Fruit fly (Drosophila melanogaster) whole organism, pupa: ENCODE measurements around the gene CG13926.

ENCODE experiments used
- CG10348 ChIP-seq: fragments of 200-800 bp; sonication (Bioruptor generic); IDR thresholded peaks from 2 replicates; pipeline ENCODE4 v1.3.6; 2022; ENCODE audit warnings: missing biosample characterization, missing genetic modification characterization
- CG12605 ChIP-seq: fragments of 200-800 bp; sonication (Bioruptor generic); IDR thresholded peaks from 2 replicates; pipeline ENCODE4 v1.3.6; 2022; ENCODE audit warnings: missing biosample characterization, missing genetic modification characterization
- CG13204 ChIP-seq: fragments of 200-800 bp; sonication (Bioruptor generic); optimal IDR thresholded peaks from 2 replicates; lab custom pipeline; 2018; ENCODE audit warnings: missing biosample characterization, mild to moderate bottlenecking, missing genetic modification characterization, moderate library complexity
- CG14655 ChIP-seq: fragments of 200-800 bp; sonication (Bioruptor generic); optimal IDR thresholded peaks from 3 replicates; lab custom pipeline; 2017; ENCODE audit warnings: mild to moderate bottlenecking, missing biosample characterization, missing genetic modification reagents, missing genetic modification characterization
- CG15710 ChIP-seq: fragments of 200-800 bp; sonication (Bioruptor generic); optimal IDR thresholded peaks from 2 replicates; lab custom pipeline; 2018; ENCODE audit warnings: missing biosample characterization, mild to moderate bottlenecking, missing genetic modification characterization, moderate library complexity
- CG17806 ChIP-seq: fragments of 200-800 bp; sonication (Bioruptor generic); optimal IDR thresholded peaks from 2 replicates; lab custom pipeline; 2018; ENCODE audit warnings: missing biosample characterization, mild to moderate bottlenecking, missing genetic modification characterization, moderate library complexity
- CG32121 ChIP-seq: fragments of 200-800 bp; sonication (Bioruptor generic); IDR thresholded peaks from 2 replicates; pipeline ENCODE4 v1.3.6; 2022; ENCODE audit warnings: missing biosample characterization, missing genetic modification characterization
- CG34367 ChIP-seq: fragments of 200-800 bp; sonication (Bioruptor generic); optimal IDR thresholded peaks from 2 replicates; lab custom pipeline; 2018; ENCODE audit warnings: missing biosample characterization, mild to moderate bottlenecking, missing genetic modification characterization
- CG4496 ChIP-seq: fragments of 200-800 bp; sonication (Bioruptor generic); IDR thresholded peaks from 3 replicates; pipeline ENCODE4 v1.3.6; 2022; ENCODE audit warnings: missing biosample characterization, missing genetic modification characterization
- CG8159 ChIP-seq: fragments of 200-800 bp; sonication (Bioruptor generic); optimal IDR thresholded peaks from 3 replicates; lab custom pipeline; 2018; ENCODE audit warnings: missing biosample characterization, mild to moderate bottlenecking, missing genetic modification characterization, moderate library complexity
- CG8301 ChIP-seq: fragments of 200-800 bp; sonication (Bioruptor generic); optimal IDR thresholded peaks from 2 replicates; lab custom pipeline; 2018; ENCODE audit warnings: missing biosample characterization, mild to moderate bottlenecking, missing genetic modification characterization
- CG9948 ChIP-seq: fragments of 200-800 bp; sonication (Bioruptor generic); optimal IDR thresholded peaks from 2 replicates; lab custom pipeline; 2018; ENCODE audit warnings: missing biosample characterization, mild to moderate bottlenecking, missing genetic modification characterization, moderate library complexity
- D1 ChIP-seq: fragments of 200-800 bp; sonication (Bioruptor generic); optimal IDR thresholded peaks from 2 replicates; lab custom pipeline; 2018; ENCODE audit warnings: missing biosample characterization, mild to moderate bottlenecking, missing genetic modification characterization, moderate library complexity
- EcR ChIP-seq: fragments of 200-800 bp; sonication (Bioruptor generic); optimal IDR thresholded peaks from 3 replicates; lab custom pipeline; 2019; ENCODE audit warnings: missing biosample characterization, missing genetic modification characterization, mild to moderate bottlenecking, moderate library complexity, missing genetic modification reagents
- Ets98B ChIP-seq: fragments of 200-800 bp; sonication (Bioruptor generic); IDR thresholded peaks from 2 replicates; pipeline ENCODE4 v1.3.6; 2022; ENCODE audit warnings: missing biosample characterization, missing genetic modification characterization
- Pif1A ChIP-seq: fragments of 200-800 bp; sonication (Bioruptor generic); optimal IDR thresholded peaks from 3 replicates; lab custom pipeline; 2016; ENCODE audit warnings: missing biosample characterization, missing genetic modification characterization
- Pif1B ChIP-seq: fragments of 200-800 bp; sonication (Bioruptor generic); optimal IDR thresholded peaks from 3 replicates; lab custom pipeline; 2016; ENCODE audit warnings: missing biosample characterization, missing genetic modification characterization
- Snoo ChIP-seq: fragments of 200-800 bp; sonication (Bioruptor generic); optimal IDR thresholded peaks from 3 replicates; lab custom pipeline; 2017; ENCODE audit warnings: missing biosample characterization, mild to moderate bottlenecking, missing genetic modification characterization, inconsistent platforms
- fd96Ca ChIP-seq: fragments of 200-800 bp; sonication (Bioruptor generic); IDR thresholded peaks from 3 replicates; pipeline ENCODE4 v1.3.6; 2022; ENCODE audit warnings: missing biosample characterization, missing genetic modification characterization
- gl ChIP-seq: fragments of 200-800 bp; sonication (Bioruptor generic); optimal IDR thresholded peaks from 2 replicates; lab custom pipeline; 2018; ENCODE audit warnings: missing biosample characterization, mild to moderate bottlenecking, missing genetic modification characterization
- rn ChIP-seq: fragments of 200-800 bp; sonication (Bioruptor generic); IDR thresholded peaks from 2 replicates; pipeline ENCODE4 v1.3.6; 2022; ENCODE audit warnings: missing biosample characterization, missing genetic modification characterization

CG13926 gene

DNA sequence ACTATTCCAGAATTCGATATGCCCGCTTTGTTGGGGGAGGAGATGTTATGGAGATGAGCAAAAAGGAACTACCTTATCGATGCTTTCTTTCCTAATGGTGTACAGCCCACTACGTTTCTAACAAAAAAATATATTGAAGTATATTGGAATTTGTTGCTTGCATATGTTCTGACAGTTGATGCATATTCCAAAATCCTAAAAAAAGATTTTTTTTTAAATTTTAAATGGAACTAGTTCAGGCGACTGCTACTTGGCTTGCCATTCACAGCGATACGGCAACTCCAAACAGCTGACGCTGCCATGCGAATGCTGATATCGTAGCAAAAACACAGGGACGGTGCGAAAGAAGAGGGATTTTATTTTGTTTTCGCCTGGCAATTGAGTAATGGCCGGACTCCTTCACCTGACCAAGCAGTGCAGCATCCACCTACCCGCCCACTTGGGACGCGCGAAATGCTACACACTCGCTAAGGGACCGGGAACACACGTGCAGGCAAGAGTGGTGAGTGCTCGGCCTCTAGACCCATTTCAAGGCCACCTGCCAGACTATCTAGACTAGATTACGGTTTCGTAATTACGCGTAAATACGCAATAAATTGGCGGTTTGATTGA is at the start of gene CG13926, which contains the start of the genes ABCB7 and CG33230:
Gene CG13926, minus strand, starts transcription at position 43 of the 612 bp plus-strand sequence.
Gene ABCB7, plus strand, starts transcription at position 299 of the 612 bp plus-strand sequence.
Gene CG33230, plus strand, starts transcription at position 299 of the 612 bp plus-strand sequence.
- TF ChIP-seq Ets98B (GFP tag; lab: Robert Waterston, UW) (0 out of 2 replicates have a peak, but pooled peaks have one; percentile 17), CG15710 (tag; lab: Kevin White, UChicago) (peak; percentile 6), CG8159 (tag; lab: Kevin White, UChicago) (peak; percentile 23), CG34367 (tag; lab: Kevin White, UChicago) (no peak)

dm6 chr3L:1667423-1667822 is 49.5 kb upstream of the CG13926 start:
- TF ChIP-seq CG10348: no peak
- TF ChIP-seq CG14655 (GFP tag; lab: Kevin White, UChicago): no peak
- no peak for TF ChIP-seq Pif1A (GFP tag; lab: Kevin White, UChicago)
- TF ChIP-seq D1 (tag; lab: Kevin White, UChicago): no peak
- no peak for TF ChIP-seq CG12605 (GFP tag; lab: Robert Waterston, UW)
- TF ChIP-seq EcR (GFP tag; lab: Kevin White, UChicago): no peak
- TF ChIP-seq rn (GFP tag; lab: Robert Waterston, UW): no peak
- TF ChIP-seq CG8159 (tag; lab: Kevin White, UChicago): no peak
- no peak for TF ChIP-seq CG17806 (tag; lab: Kevin White, UChicago)
- no peak for TF ChIP-seq fd96Ca (GFP tag; lab: Robert Waterston, UW)
- no peak for TF ChIP-seq CG34367 (tag; lab: Kevin White, UChicago)
- TF ChIP-seq Snoo (tag; lab: Kevin White, UChicago): no peak
- no peak for TF ChIP-seq CG8301 (tag; lab: Kevin White, UChicago)
- no peak for TF ChIP-seq CG15710 (tag; lab: Kevin White, UChicago)
- TF ChIP-seq CG9948 (tag; lab: Kevin White, UChicago): no peak
- TF ChIP-seq CG13204 (GFP tag; lab: Kevin White, UChicago): no peak

DNA sequence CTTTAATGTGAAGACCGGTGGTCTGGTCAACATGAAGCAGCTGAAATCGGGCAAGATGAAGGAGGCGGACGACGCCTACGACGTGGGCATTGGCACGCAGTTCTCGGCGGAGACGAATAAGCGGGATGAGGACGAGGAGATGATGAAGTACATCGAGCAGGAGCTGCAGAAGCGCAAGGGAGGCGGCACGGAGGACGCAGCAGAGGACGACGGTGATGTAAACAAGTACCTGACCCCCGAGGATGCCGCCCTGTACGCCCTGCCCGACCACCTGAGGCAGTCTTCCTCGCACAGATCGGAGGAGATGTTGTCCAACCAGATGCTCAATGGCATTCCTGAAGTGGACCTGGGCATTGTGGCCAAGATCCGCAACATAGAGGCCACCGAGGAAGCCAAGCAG is 47.6 kb upstream of the CG13926 start:
- no peak for TF ChIP-seq CG12605 (GFP tag; lab: Robert Waterston, UW)
- TF ChIP-seq Pif1A (GFP tag; lab: Kevin White, UChicago): no peak
- TF ChIP-seq CG34367 (tag; lab: Kevin White, UChicago): no peak
- no peak for TF ChIP-seq CG17806 (tag; lab: Kevin White, UChicago)
- TF ChIP-seq EcR (GFP tag; lab: Kevin White, UChicago): no peak
- no peak for TF ChIP-seq CG32121 (GFP tag; lab: Robert Waterston, UW)
- TF ChIP-seq CG8159 (tag; lab: Kevin White, UChicago): no peak
- no peak for TF ChIP-seq Ets98B (GFP tag; lab: Robert Waterston, UW)
- no peak for TF ChIP-seq CG15710 (tag; lab: Kevin White, UChicago)
- no peak for TF ChIP-seq D1 (tag; lab: Kevin White, UChicago)
- TF ChIP-seq CG9948 (tag; lab: Kevin White, UChicago): no peak
- TF ChIP-seq, all 21 proteins: peak for 0

- no peak for TF ChIP-seq Snoo (tag; lab: Kevin White, UChicago)
- TF ChIP-seq CG15710 (tag; lab: Kevin White, UChicago): no peak
- TF ChIP-seq CG4496 (GFP tag; lab: Robert Waterston, UW): no peak
- no peak for TF ChIP-seq CG13204 (GFP tag; lab: Kevin White, UChicago)
- no peak for TF ChIP-seq EcR (GFP tag; lab: Kevin White, UChicago)
- TF ChIP-seq rn (GFP tag; lab: Robert Waterston, UW): no peak
- TF ChIP-seq CG8159 (tag; lab: Kevin White, UChicago): no peak
- no peak for TF ChIP-seq CG34367 (tag; lab: Kevin White, UChicago)
- TF ChIP-seq CG10348: no peak
- no peak for TF ChIP-seq gl
- TF ChIP-seq CG8301 (tag; lab: Kevin White, UChicago): no peak
- TF ChIP-seq Pif1A (GFP tag; lab: Kevin White, UChicago): no peak
- no peak for TF ChIP-seq fd96Ca (GFP tag; lab: Robert Waterston, UW)
- TF ChIP-seq CG9948 (tag; lab: Kevin White, UChicago): no peak
Observed at dm6 chr3L:1664876-1665275, 46.9 kb upstream of the CG13926 start, which contains the start of the genes Srrm234 and CG7974. Gene Srrm234 (minus strand): TSS chr3L:1665064. Gene CG7974 (plus strand): TSS chr3L:1665138.

- 0 out of 3 replicates have a peak, but pooled peaks have one; percentile 17 for TF ChIP-seq fd96Ca (GFP tag; lab: Robert Waterston, UW)
- TF ChIP-seq CG10348: no peak
Observed at dm6 chr3L:1664205-1664604, 46.2 kb upstream of the CG13926 start.

DNA sequence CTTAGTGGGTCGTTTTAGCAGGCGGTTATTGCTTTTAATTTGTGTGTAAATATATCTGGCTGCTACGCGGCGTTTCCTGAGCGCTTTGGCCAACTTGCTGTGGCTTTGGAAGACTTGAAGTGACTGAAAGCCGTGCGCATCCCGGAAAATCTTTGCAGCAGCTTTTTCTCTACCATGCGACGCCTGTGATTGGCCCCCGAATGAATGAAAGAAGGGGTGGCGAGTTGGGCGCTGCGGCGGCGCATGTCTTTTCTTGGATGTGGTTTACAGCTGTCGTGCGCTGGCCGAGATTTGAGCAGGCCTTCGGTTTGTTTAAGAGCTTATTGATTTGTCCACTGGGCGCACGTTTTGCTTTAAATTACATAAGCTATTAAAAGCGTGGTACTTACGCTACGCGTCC is 45.6 kb upstream of the CG13926 start:
- no peak for TF ChIP-seq CG8301 (tag; lab: Kevin White, UChicago)
- TF ChIP-seq EcR (GFP tag; lab: Kevin White, UChicago): no peak
- TF ChIP-seq gl: no peak
- TF ChIP-seq Pif1B (GFP tag; lab: Kevin White, UChicago): no peak
- no peak for TF ChIP-seq Snoo (tag; lab: Kevin White, UChicago)
- no peak for TF ChIP-seq rn (GFP tag; lab: Robert Waterston, UW)
- no peak for TF ChIP-seq CG4496 (GFP tag; lab: Robert Waterston, UW)
- TF ChIP-seq CG34367 (tag; lab: Kevin White, UChicago): no peak
- no peak for TF ChIP-seq fd96Ca (GFP tag; lab: Robert Waterston, UW)
- TF ChIP-seq CG12605 (GFP tag; lab: Robert Waterston, UW): no peak
- TF ChIP-seq CG8159 (tag; lab: Kevin White, UChicago): no peak
- TF ChIP-seq CG32121 (GFP tag; lab: Robert Waterston, UW): no peak
- TF ChIP-seq CG10348: no peak
- no peak for TF ChIP-seq D1 (tag; lab: Kevin White, UChicago)
